Worm (Caenorhabditis elegans) whole organism, L1 larva: Measurements from ENCODE around the gene clc-17.
A peak's percentile ranks its signal among the peaks of the same experiment; 100 is the strongest.

ENCODE experiments used
- C04F5.9 ChIP-seq: sonication (generic microtip); optimal IDR thresholded peaks from 2 replicates; lab custom pipeline; 2016; ENCODE audit warnings: missing genetic modification characterization, missing compliant biosample characterization
- C16A3.4 ChIP-seq: fragments of 150-350 bp; optimal IDR thresholded peaks from 2 replicates; lab custom pipeline; 2014; ENCODE audit warnings: missing biosample characterization, missing genetic modification characterization
- F16B12.6 ChIP-seq: fragments of 150-350 bp; optimal IDR thresholded peaks from 2 replicates; lab custom pipeline; 2014; ENCODE audit warnings: missing biosample characterization, missing genetic modification characterization
- aly-2 ChIP-seq: fragments of 150-350 bp; optimal IDR thresholded peaks from 2 replicates; lab custom pipeline; 2014; ENCODE audit warnings: missing biosample characterization, missing genetic modification characterization
- ama-1 ChIP-seq: fragments of 150-350 bp; optimal IDR thresholded peaks from 2 replicates; lab custom pipeline; 2014
- blmp-1 ChIP-seq: fragments of 150-350 bp; optimal IDR thresholded peaks from 2 replicates; lab custom pipeline; 2014; ENCODE audit warnings: missing biosample characterization, missing genetic modification characterization
- ceh-63 ChIP-seq: fragments of 200-800 bp; sonication (Bioruptor generic); optimal IDR thresholded peaks from 2 replicates; lab custom pipeline; 2018; ENCODE audit warnings: mild to moderate bottlenecking, missing genetic modification characterization, missing compliant biosample characterization
- ceh-82 ChIP-seq, 3 experiments: fragments of 150-350 bp in 1 of 3; sonication (generic microtip) in 2 of 3; optimal IDR thresholded peaks; 2 replicates each; lab custom pipeline; 2014 to 2017; ENCODE audit warnings: missing biosample characterization in 3 of 3, missing genetic modification characterization in 3 of 3
- ceh-90 ChIP-seq: sonication (generic microtip); optimal IDR thresholded peaks from 2 replicates; lab custom pipeline; 2016; ENCODE audit warnings: missing genetic modification characterization, missing compliant biosample characterization
- dsc-1 ChIP-seq: sonication (generic microtip); optimal IDR thresholded peaks from 2 replicates; lab custom pipeline; 2016; ENCODE audit warnings: mild to moderate bottlenecking, missing genetic modification characterization, missing compliant biosample characterization
- egl-13 ChIP-seq: sonication (generic microtip); optimal IDR thresholded peaks from 2 replicates; lab custom pipeline; 2016; ENCODE audit warnings: missing genotype, missing genetic modification reagents, missing genetic modification characterization, missing compliant biosample characterization
- egl-27 ChIP-seq, 2 experiments: fragments of 150-350 bp in 1 of 2; sonication (generic microtip); optimal IDR thresholded peaks; 3 replicates each; lab custom pipeline; 2017 to 2018; ENCODE audit warnings: missing biosample characterization in 2 of 2, missing genetic modification characterization in 2 of 2, missing genetic modification reagents in 2 of 2
- elt-2 ChIP-seq: sonication (generic microtip); optimal IDR thresholded peaks from 2 replicates; lab custom pipeline; 2016; ENCODE audit warnings: missing genetic modification characterization, mild to moderate bottlenecking, inconsistent platforms, missing compliant biosample characterization, missing genetic modification reagents
- elt-3 ChIP-seq, 6 experiments: fragments of 150-350 bp in 1 of 6; sonication (generic microtip); optimal IDR thresholded peaks; 2 replicates each; lab custom pipeline; 2017 to 2018; ENCODE audit warnings: missing biosample characterization in 6 of 6, missing genetic modification characterization in 6 of 6, inconsistent platforms in 1 of 6
- fkh-4 ChIP-seq: sonication (generic microtip); optimal IDR thresholded peaks from 2 replicates; lab custom pipeline; 2016; ENCODE audit warnings: missing compliant biosample characterization, missing genetic modification characterization, borderline replicate concordance
- fkh-8 ChIP-seq: sonication (generic microtip); optimal IDR thresholded peaks from 2 replicates; lab custom pipeline; 2016; ENCODE audit warnings: mild to moderate bottlenecking, missing genetic modification characterization, missing compliant biosample characterization
- grh-1 ChIP-seq: fragments of 200-800 bp; sonication (Bioruptor generic); IDR thresholded peaks from 2 replicates; pipeline ENCODE4 v1.3.6; 2022; ENCODE audit warnings: missing genetic modification reagents, missing genetic modification characterization, missing compliant biosample characterization
- hlh-17 ChIP-seq: fragments of 200-800 bp; sonication (Bioruptor generic); optimal IDR thresholded peaks from 2 replicates; lab custom pipeline; 2018; ENCODE audit warnings: missing genetic modification characterization, mild to moderate bottlenecking, missing compliant biosample characterization, moderate library complexity, borderline replicate concordance
- hlh-4 ChIP-seq: sonication (generic microtip); optimal IDR thresholded peaks from 2 replicates; lab custom pipeline; 2016; ENCODE audit warnings: mild to moderate bottlenecking, missing genetic modification characterization, missing compliant biosample characterization
- hpl-2 ChIP-seq: fragments of 150-350 bp; optimal IDR thresholded peaks from 2 replicates; lab custom pipeline; 2014; ENCODE audit warnings: missing biosample characterization, missing genetic modification reagents, missing genetic modification characterization
- lin-14 ChIP-seq: fragments of 200-800 bp; sonication (Bioruptor generic); optimal IDR thresholded peaks from 2 replicates; lab custom pipeline; 2018; ENCODE audit warnings: mild to moderate bottlenecking, missing genetic modification characterization, moderate library complexity, missing compliant biosample characterization
- lin-15B ChIP-seq: fragments of 150-350 bp; sonication (generic microtip); optimal IDR thresholded peaks from 3 replicates; lab custom pipeline; 2014; ENCODE audit warnings: missing biosample characterization, missing genetic modification characterization
- lin-35 ChIP-seq, 2 experiments: fragments of 150-350 bp; optimal IDR thresholded peaks; 2 replicates each; lab custom pipeline; 2014; ENCODE audit warnings: missing biosample characterization in 2 of 2, missing genetic modification characterization in 2 of 2, missing genetic modification reagents in 2 of 2
- lsy-2 ChIP-seq, 2 experiments: fragments of 150-350 bp; optimal IDR thresholded peaks; 2 replicates each; lab custom pipeline; 2014; ENCODE audit warnings: missing biosample characterization in 2 of 2, missing genetic modification characterization in 2 of 2
- mab-9 ChIP-seq: fragments of 200-800 bp; sonication (Bioruptor generic); IDR thresholded peaks from 2 replicates; pipeline ENCODE4 v1.3.6; 2022; ENCODE audit warnings: missing genetic modification reagents, missing genetic modification characterization, missing compliant biosample characterization
- mep-1 ChIP-seq: fragments of 150-350 bp; optimal IDR thresholded peaks from 2 replicates; lab custom pipeline; 2014; ENCODE audit warnings: missing biosample characterization, missing genetic modification characterization
- nhr-11 ChIP-seq: fragments of 150-350 bp; optimal IDR thresholded peaks from 2 replicates; lab custom pipeline; 2014; ENCODE audit warnings: missing biosample characterization, missing genetic modification characterization
- nhr-20 ChIP-seq: sonication (generic microtip); optimal IDR thresholded peaks from 2 replicates; lab custom pipeline; 2016; ENCODE audit warnings: mild to moderate bottlenecking, missing genetic modification characterization, missing compliant biosample characterization
- nhr-47 ChIP-seq: sonication (generic microtip); optimal IDR thresholded peaks from 2 replicates; lab custom pipeline; 2016; ENCODE audit warnings: mild to moderate bottlenecking, missing genetic modification characterization, moderate library complexity, missing compliant biosample characterization
- nhr-71 ChIP-seq: sonication (generic microtip); optimal IDR thresholded peaks from 2 replicates; lab custom pipeline; 2016; ENCODE audit warnings: mild to moderate bottlenecking, missing genetic modification characterization, moderate library complexity, missing compliant biosample characterization
- nhr-84 ChIP-seq: sonication (generic microtip); optimal IDR thresholded peaks from 2 replicates; lab custom pipeline; 2017; ENCODE audit warnings: missing biosample characterization, missing genetic modification characterization
- pax-3 ChIP-seq: fragments of 200-800 bp; sonication (Bioruptor generic); optimal IDR thresholded peaks from 2 replicates; lab custom pipeline; 2018; ENCODE audit warnings: mild to moderate bottlenecking, missing genetic modification characterization, moderate library complexity, missing compliant biosample characterization
- pqm-1 ChIP-seq: sonication (generic microtip); optimal IDR thresholded peaks from 3 replicates; lab custom pipeline; 2017; ENCODE audit warnings: missing biosample characterization, missing genetic modification characterization
- sox-4 ChIP-seq: sonication (generic microtip); optimal IDR thresholded peaks from 2 replicates; lab custom pipeline; 2016; ENCODE audit warnings: missing genetic modification characterization, missing compliant biosample characterization
- sup-37 ChIP-seq: fragments of 200-800 bp; sonication (Bioruptor generic); optimal IDR thresholded peaks from 2 replicates; lab custom pipeline; 2018; ENCODE audit warnings: mild to moderate bottlenecking, missing genetic modification characterization, missing compliant biosample characterization
- tbx-2 ChIP-seq: sonication (generic microtip); optimal IDR thresholded peaks from 2 replicates; lab custom pipeline; 2016; ENCODE audit warnings: missing genetic modification characterization, missing compliant biosample characterization
- unc-30 ChIP-seq: sonication (generic microtip); optimal IDR thresholded peaks from 2 replicates; lab custom pipeline; 2017; ENCODE audit warnings: missing biosample characterization, missing genetic modification characterization
- unc-62 ChIP-seq: fragments of 150-350 bp; optimal IDR thresholded peaks from 2 replicates; lab custom pipeline; 2014; ENCODE audit warnings: missing biosample characterization, missing genetic modification reagents, missing genetic modification characterization
- unc-98 ChIP-seq: fragments of 200-800 bp; sonication (Bioruptor generic); IDR thresholded peaks from 2 replicates; pipeline ENCODE4 v1.3.6; 2022; ENCODE audit warnings: missing genetic modification characterization, missing compliant biosample characterization
- vab-15 ChIP-seq: sonication (generic microtip); optimal IDR thresholded peaks from 2 replicates; lab custom pipeline; 2017; ENCODE audit warnings: missing genotype, mild to moderate bottlenecking, missing genetic modification characterization, missing compliant biosample characterization
- xbp-1 ChIP-seq: sonication (generic microtip); optimal IDR thresholded peaks from 2 replicates; lab custom pipeline; 2016; ENCODE audit warnings: missing genetic modification characterization, missing compliant biosample characterization
- zip-4 ChIP-seq: fragments of 200-800 bp; sonication (Bioruptor generic); optimal IDR thresholded peaks from 2 replicates; lab custom pipeline; 2018; ENCODE audit warnings: mild to moderate bottlenecking, missing genetic modification characterization, moderate library complexity, missing compliant biosample characterization
- ztf-11 ChIP-seq, 2 experiments: sonication (generic microtip); optimal IDR thresholded peaks; 2 replicates each; lab custom pipeline; 2016 to 2017; ENCODE audit warnings: missing genetic modification characterization in 2 of 2, missing biosample characterization in 1 of 2, missing compliant biosample characterization in 1 of 2

The clc-17 gene

ce11 chrX:11136988-11137387 is 29.8 kb downstream of the clc-17 start (continued):
- TF ChIP-seq ztf-11 (tag; optimal IDR thresholded peaks at IDR 0.05; lab: Kevin White, UChicago) (no peak), nhr-11 (no peak), sup-37 (no peak), nhr-20 (tag; lab: Kevin White, UChicago) (peak; percentile 32), egl-27 (tag; optimal IDR thresholded peaks at IDR 0.05; lab: Kevin White, UChicago) (no peak), pqm-1 (no peak), unc-98 (GFP tag; lab: Robert Waterston, UW) (no peak), vab-15 (tag; lab: Kevin White, UChicago) (no peak), hlh-4 (no peak), blmp-1 (peak; percentile 93), elt-3 (tag; optimal IDR thresholded peaks at IDR 0.05; lab: Kevin White, UChicago) (peak in 5 of 6 experiments; percentile 81 to 97 (median 91)), lin-35 (GFP tag; optimal IDR thresholded peaks at IDR 0.05; lab: Kevin White, UChicago) (peak in 1 of 2 experiments; percentile 21), grh-1 (GFP tag; lab: Robert Waterston, UW) (peak; percentile 72), F16B12.6 (tag; lab: Kevin White, UChicago) (no peak), hlh-17 (no peak), elt-2 (tag; lab: Kevin White, UChicago) (no peak), ceh-63 (no peak), lin-14 (GFP tag; lab: Kevin White, UChicago) (peak; percentile 44)

- no peak for TF ChIP-seq ceh-63
- TF ChIP-seq lsy-2 (tag; optimal IDR thresholded peaks at IDR 0.05; lab: Kevin White, UChicago), result no peak
- TF ChIP-seq sox-4 (tag; lab: Kevin White, UChicago), result no peak
- TF ChIP-seq fkh-8 (tag; lab: Kevin White, UChicago), result no peak
- peak; percentile 4 for TF ChIP-seq blmp-1
- no peak for TF ChIP-seq sup-37
- no peak for TF ChIP-seq hlh-4
- no peak for TF ChIP-seq fkh-4
- no peak for TF ChIP-seq ceh-82 (tag; optimal IDR thresholded peaks at IDR 0.05; lab: Kevin White, UChicago)
- TF ChIP-seq lin-15B (tag; lab: Kevin White, UChicago), result no peak
- no peak for TF ChIP-seq nhr-11
- TF ChIP-seq mab-9, result peak; percentile 68
- no peak for TF ChIP-seq elt-2 (tag; lab: Kevin White, UChicago)
- TF ChIP-seq mep-1 (tag; lab: Kevin White, UChicago), result no peak
- TF ChIP-seq aly-2 (tag; lab: Kevin White, UChicago), result no peak
- TF ChIP-seq egl-13, result no peak
- no peak for TF ChIP-seq C16A3.4 (tag; lab: Kevin White, UChicago)
- no peak for TF ChIP-seq nhr-71 (tag; lab: Kevin White, UChicago)
- TF ChIP-seq xbp-1 (tag; lab: Kevin White, UChicago), result no peak
- no peak for TF ChIP-seq unc-62 (GFP tag; lab: Kevin White, UChicago)
- no peak for TF ChIP-seq ama-1 (lab: Kevin White, UChicago)
- no peak for TF ChIP-seq hpl-2 (GFP tag; lab: Kevin White, UChicago)
- TF ChIP-seq unc-30 (tag; lab: Kevin White, UChicago), result peak; percentile 14
- TF ChIP-seq lin-14 (GFP tag; lab: Kevin White, UChicago), result peak; percentile 18
- no peak for TF ChIP-seq ceh-90 (tag; lab: Kevin White, UChicago)
- TF ChIP-seq nhr-84 (tag; lab: Kevin White, UChicago), result no peak
Measured at ce11 chrX:11137632-11138031, 30.5 kb downstream of the clc-17 start.

- TF ChIP-seq hlh-17 (no peak), pax-3 (tag; lab: Kevin White, UChicago) (peak; percentile 34), fkh-4 (no peak), lin-35 (GFP tag; optimal IDR thresholded peaks at IDR 0.05; lab: Kevin White, UChicago) (no peak), dsc-1 (tag; lab: Kevin White, UChicago) (peak; percentile 56), C04F5.9 (tag; lab: Kevin White, UChicago) (no peak), elt-3 (tag; optimal IDR thresholded peaks at IDR 0.05; lab: Kevin White, UChicago) (no peak), mep-1 (tag; lab: Kevin White, UChicago) (no peak), nhr-47 (no peak), lsy-2 (tag; optimal IDR thresholded peaks at IDR 0.05; lab: Kevin White, UChicago) (no peak), mab-9 (no peak), zip-4 (GFP tag; lab: Kevin White, UChicago) (no peak), fkh-8 (tag; lab: Kevin White, UChicago) (peak; percentile 54), tbx-2 (tag; lab: Kevin White, UChicago) (no peak), nhr-11 (peak; percentile 52)
- TF ChIP-seq, all 84 proteins: peak for 4
Measured at ce11 chrX:11151494-11151893, 44.3 kb downstream of the clc-17 start.
